Fruit fly (Drosophila melanogaster) whole organism: ENCODE results near the gene Myo31DF.

ENCODE experiments used
- pan ChIP-seq: fragments of >200 bp; optimal IDR thresholded peaks from 2 replicates; lab custom pipeline; 2017
- psq ChIP-seq: fragments of >200 bp; optimal IDR thresholded peaks from 2 replicates; lab custom pipeline; 2017
- usp ChIP-seq: fragments of >200 bp; optimal IDR thresholded peaks from 2 replicates; lab custom pipeline; 2017; ENCODE audit warnings: missing biosample characterization, missing genetic modification characterization, mixed read lengths

DNA sequence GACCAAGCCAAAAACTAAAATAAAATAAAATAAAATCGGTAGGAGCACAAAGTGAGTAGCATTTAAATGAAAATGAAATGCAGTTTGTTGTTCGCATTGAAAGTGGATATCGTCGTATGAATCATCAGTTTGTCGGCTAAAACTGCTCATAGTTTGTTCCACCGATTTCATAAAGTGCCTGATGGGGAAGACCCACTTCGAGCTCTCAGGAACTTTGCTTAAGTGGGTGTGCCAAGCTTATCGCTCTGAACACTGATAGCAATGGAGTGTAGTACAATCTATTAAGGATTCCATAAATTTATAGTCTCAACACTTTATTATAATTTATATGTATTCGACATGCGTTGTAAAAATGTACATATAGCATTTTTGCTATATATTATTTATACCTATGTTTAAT is 3.7 kb downstream of the Myo31DF start:
- TF ChIP-seq usp (GFP tag; lab: Kevin White, UChicago) (no peak), psq (lab: Kevin White, UChicago) (no peak), pan (lab: Kevin White, UChicago) (no peak)
